Fruit fly (Drosophila melanogaster): Measurements from ENCODE around the gene Mob2.

Gene Mob2

DNA sequence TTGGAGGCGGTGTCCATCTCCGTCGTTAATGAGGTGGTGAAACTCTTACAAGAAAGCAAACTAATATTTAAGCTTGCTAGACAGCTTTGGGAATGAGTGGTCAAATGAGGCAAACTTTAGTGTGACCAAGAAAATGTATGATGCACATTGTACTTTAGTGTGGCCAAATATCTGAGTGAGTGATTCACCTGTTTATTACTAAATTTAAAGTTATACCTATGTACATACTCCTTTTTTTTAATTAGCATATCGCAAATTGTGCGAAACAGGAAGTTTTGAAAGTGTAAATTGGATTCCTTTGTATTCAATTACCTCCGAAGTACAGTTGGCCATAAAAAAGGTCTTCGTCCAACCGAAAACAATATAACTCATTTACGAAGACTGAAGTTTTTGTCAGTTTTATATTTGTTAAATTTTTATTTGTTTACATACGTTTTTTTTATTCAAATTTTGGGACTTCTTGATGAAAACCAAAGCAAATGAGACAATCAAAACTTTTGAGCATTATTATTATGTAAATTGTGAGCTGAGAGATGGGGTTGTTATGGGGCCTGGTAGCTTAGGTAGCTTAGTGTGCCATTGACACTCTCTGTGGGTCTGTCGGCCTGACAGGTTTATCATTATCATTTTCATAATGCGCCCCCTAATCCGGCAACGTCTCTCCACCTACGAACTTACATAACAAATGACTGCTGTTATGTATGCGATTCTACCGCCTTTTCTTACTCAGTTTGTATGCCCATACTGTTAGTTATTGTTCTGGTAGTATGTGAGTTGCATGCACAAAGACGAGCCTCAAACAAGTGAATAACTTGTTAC is 22.3 kb downstream of the Mob2 start (continued):
- no peak for TF ChIP-seq CG31441 (GFP tag; IDR thresholded peaks at IDR 0.05)
- TF ChIP-seq kni (GFP tag; optimal IDR thresholded peaks at IDR 0.05), result no peak
- no peak for TF ChIP-seq CG9609 (GFP tag; optimal IDR thresholded peaks at IDR 0.05)
- no peak for TF ChIP-seq MTF-1 (GFP tag; optimal IDR thresholded peaks at IDR 0.05; ENCODE audit: borderline replicate concordance)
- TF ChIP-seq Meics (GFP tag; optimal IDR thresholded peaks at IDR 0.05), result no peak
- no peak for TF ChIP-seq CG12219 (GFP tag; optimal IDR thresholded peaks at IDR 0.05)
- TF ChIP-seq gcm (GFP tag; optimal IDR thresholded peaks at IDR 0.05), result no peak
- TF ChIP-seq Xrp1 (GFP tag; IDR thresholded peaks at IDR 0.05), result no peak
- TF ChIP-seq ranshi (GFP tag; IDR thresholded peaks at IDR 0.05), result no peak
- no peak for TF ChIP-seq Dref (GFP tag; IDR thresholded peaks at IDR 0.05)
- TF ChIP-seq vvl (GFP tag; IDR thresholded peaks at IDR 0.05), result peak; percentile 37; the same call in 1 of the 2 replicates
- TF ChIP-seq gfzf (GFP tag; optimal IDR thresholded peaks at IDR 0.05), result peak; percentile 7
- TF ChIP-seq jumu (GFP tag; optimal IDR thresholded peaks at IDR 0.05), result no peak
- TF ChIP-seq otp (GFP tag; IDR thresholded peaks at IDR 0.05), result no peak
- no peak for TF ChIP-seq ash1 (GFP tag; optimal IDR thresholded peaks at IDR 0.05)
- TF ChIP-seq Rx (GFP tag; IDR thresholded peaks at IDR 0.05), result no peak
- TF ChIP-seq sna (GFP tag; IDR thresholded peaks at IDR 0.05; ENCODE audit: partially characterized antibody), result 0 out of 2 replicates have a peak, but pooled peaks have one; percentile 25
- TF ChIP-seq CG15073 (GFP tag; optimal IDR thresholded peaks at IDR 0.05), result no peak
- TF ChIP-seq wor (GFP tag; IDR thresholded peaks at IDR 0.05), result no peak
- peak; percentile 46; the same call in 1 of the 2 replicates for TF ChIP-seq CG13287 (GFP tag; IDR thresholded peaks at IDR 0.05; ENCODE audit: partially characterized antibody)
- no peak for TF ChIP-seq CG12769 (tag; optimal IDR thresholded peaks at IDR 0.05)
- TF ChIP-seq Ada2b (GFP tag; IDR thresholded peaks at IDR 0.05), result no peak
- no peak for TF ChIP-seq CG1792 (GFP tag; optimal IDR thresholded peaks at IDR 0.05)
- peak; percentile 57 for TF ChIP-seq abd-A (tag; optimal IDR thresholded peaks at IDR 0.05)
- no peak for TF ChIP-seq zf30C (GFP tag; optimal IDR thresholded peaks at IDR 0.05)
- no peak for TF ChIP-seq dysf (GFP tag; IDR thresholded peaks at IDR 0.05)
- no peak for TF ChIP-seq luna (GFP tag; optimal IDR thresholded peaks at IDR 0.05)
- TF ChIP-seq D19B (GFP tag; optimal IDR thresholded peaks at IDR 0.05), result no peak
- no peak for TF ChIP-seq cg (GFP tag; optimal IDR thresholded peaks at IDR 0.05)
- TF ChIP-seq NfI (GFP tag; optimal IDR thresholded peaks at IDR 0.05), result no peak
- TF ChIP-seq B-H1 (GFP tag; IDR thresholded peaks at IDR 0.05), result no peak
- TF ChIP-seq chinmo (GFP tag; IDR thresholded peaks at IDR 0.05; ENCODE audit: partially characterized antibody), result 0 out of 4 replicates have a peak, but pooled peaks have one; percentile 6
- no peak for TF ChIP-seq dati (GFP tag; IDR thresholded peaks at IDR 0.05)
- no peak for TF ChIP-seq jigr1 (GFP tag; IDR thresholded peaks at IDR 0.05)
- no peak for TF ChIP-seq en (GFP tag; optimal IDR thresholded peaks at IDR 0.05)
- no peak for TF ChIP-seq Poxn (GFP tag; IDR thresholded peaks at IDR 0.05)
- no peak for TF ChIP-seq CG3065 (GFP tag; optimal IDR thresholded peaks at IDR 0.05)
- TF ChIP-seq TFAM (GFP tag; optimal IDR thresholded peaks at IDR 0.05), result no peak
- TF ChIP-seq Ravus (GFP tag; IDR thresholded peaks at IDR 0.05), result no peak
- TF ChIP-seq Lpt (GFP tag; optimal IDR thresholded peaks at IDR 0.05), result no peak
- TF ChIP-seq Pdp1 (GFP tag; optimal IDR thresholded peaks at IDR 0.05), result peak in 1 of 2 experiments; percentile 72
- no peak for TF ChIP-seq prd (optimal IDR thresholded peaks at IDR 0.05)
- TF ChIP-seq prd (GFP tag; IDR thresholded peaks at IDR 0.05), result no peak
- TF ChIP-seq zen (tag; optimal IDR thresholded peaks at IDR 0.05), result no peak
- TF ChIP-seq sens (GFP tag), result peak; percentile 55
- no peak for TF ChIP-seq Optix (GFP tag; IDR thresholded peaks at IDR 0.05)
- no peak for TF ChIP-seq dpn (GFP tag; optimal IDR thresholded peaks at IDR 0.05)
- no peak for TF ChIP-seq hth (optimal IDR thresholded peaks at IDR 0.05)
- TF ChIP-seq CrebB (tag; optimal IDR thresholded peaks at IDR 0.05), result no peak
- TF ChIP-seq CG14710 (tag; optimal IDR thresholded peaks at IDR 0.05), result no peak
- TF ChIP-seq Mrtf (GFP tag; IDR thresholded peaks at IDR 0.05), result no peak

All from whole organism, embryonic.